Worm (Caenorhabditis elegans) whole organism, mixed stage, embryonic: ENCODE measurements around the gene srj-11.

Experiments
- nhr-237 ChIP-seq: fragments of 150-350 bp; optimal IDR thresholded peaks from 2 replicates; lab custom pipeline; 2014; ENCODE audit warnings: missing biosample characterization, missing genetic modification characterization
- nhr-28 ChIP-seq: fragments of 150-350 bp; optimal IDR thresholded peaks from 2 replicates; lab custom pipeline; 2014; ENCODE audit warnings: missing biosample characterization, missing genetic modification characterization
- nhr-76 ChIP-seq: sonication (generic microtip); optimal IDR thresholded peaks from 2 replicates; lab custom pipeline; 2017; ENCODE audit warnings: missing biosample characterization, missing genetic modification characterization
- unc-120 ChIP-seq: sonication (generic microtip); optimal IDR thresholded peaks from 2 replicates; lab custom pipeline; 2017; ENCODE audit warnings: missing genetic modification characterization, missing compliant biosample characterization; ENCODE audit not compliant: poor library complexity, severe bottlenecking

DNA sequence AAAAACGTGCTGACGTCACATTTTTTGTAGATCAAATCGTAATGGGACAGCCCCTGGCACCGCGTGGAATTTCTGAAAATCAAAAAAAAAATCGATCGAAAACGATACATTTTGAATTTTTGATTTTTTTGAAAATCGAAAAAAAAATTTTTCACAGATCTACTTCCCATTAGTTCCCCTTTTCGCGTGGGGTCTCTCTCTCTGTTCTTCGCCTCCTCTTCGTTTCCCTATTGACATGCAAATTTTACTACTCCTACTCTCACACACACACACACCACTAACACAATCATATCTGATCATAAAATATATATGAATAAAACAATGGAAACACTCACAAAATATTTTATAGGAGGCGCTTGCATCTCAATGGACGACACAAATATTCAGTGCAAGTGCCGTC is 22.6 kb upstream of the srj-11 start:
- TF ChIP-seq unc-120 (tag; lab: Kevin White, UChicago) (no peak), nhr-237 (tag; lab: Kevin White, UChicago) (no peak), nhr-28 (tag; lab: Kevin White, UChicago) (no peak), nhr-76 (tag; lab: Kevin White, UChicago) (no peak)
